Fruit fly (Drosophila melanogaster) whole organism, prepupa: ENCODE results near the gene t-Grip91.

Source experiments
- Blimp-1 ChIP-seq: fragments of 200-800 bp; sonication (Bioruptor generic); optimal IDR thresholded peaks from 3 replicates; lab custom pipeline; 2017; ENCODE audit warnings: missing biosample characterization, missing genetic modification characterization, mild to moderate bottlenecking, moderate library complexity, missing genetic modification reagents
- CG10631 ChIP-seq: fragments of 200-800 bp; sonication (Bioruptor generic); optimal IDR thresholded peaks from 2 replicates; lab custom pipeline; 2016; ENCODE audit warnings: missing biosample characterization, missing genetic modification characterization
- CG11294 ChIP-seq: fragments of 200-800 bp; sonication (Bioruptor generic); IDR thresholded peaks from 2 replicates; pipeline ENCODE4 v1.3.6; 2022; ENCODE audit warnings: missing biosample characterization, missing genetic modification characterization
- CG11902 ChIP-seq: fragments of 200-800 bp; sonication (Bioruptor generic); optimal IDR thresholded peaks from 3 replicates; lab custom pipeline; 2016; ENCODE audit warnings: missing biosample characterization, missing genetic modification characterization
- CG15336 ChIP-seq: fragments of 200-800 bp; sonication (Bioruptor generic); IDR thresholded peaks from 2 replicates; pipeline ENCODE4 v1.3.6; 2022; ENCODE audit warnings: missing biosample characterization, missing genetic modification characterization
- CG16779 ChIP-seq: fragments of 200-800 bp; sonication (Bioruptor generic); optimal IDR thresholded peaks from 3 replicates; lab custom pipeline; 2017; ENCODE audit warnings: missing biosample characterization, mild to moderate bottlenecking, missing genetic modification characterization
- CG3032 ChIP-seq: fragments of 200-800 bp; optimal IDR thresholded peaks from 2 replicates; lab custom pipeline; 2019; ENCODE audit warnings: missing biosample characterization, mild to moderate bottlenecking, missing genetic modification characterization, moderate library complexity
- CG31627 ChIP-seq: fragments of 200-800 bp; sonication (Bioruptor generic); optimal IDR thresholded peaks from 3 replicates; lab custom pipeline; 2016; ENCODE audit warnings: missing biosample characterization, missing genetic modification characterization
- CG32006 ChIP-seq: fragments of 200-800 bp; sonication (Bioruptor generic); optimal IDR thresholded peaks from 3 replicates; lab custom pipeline; 2017; ENCODE audit warnings: missing biosample characterization, mild to moderate bottlenecking, missing genetic modification characterization
- CG34406 ChIP-seq: fragments of 200-800 bp; sonication (Bioruptor generic); optimal IDR thresholded peaks from 3 replicates; lab custom pipeline; 2016; ENCODE audit warnings: missing biosample characterization, missing genetic modification characterization
- CG3919 ChIP-seq: fragments of 200-800 bp; sonication (Bioruptor generic); optimal IDR thresholded peaks from 3 replicates; lab custom pipeline; 2016; ENCODE audit warnings: missing biosample characterization, missing genetic modification characterization
- CG4318 ChIP-seq: fragments of 200-800 bp; sonication (Bioruptor generic); optimal IDR thresholded peaks from 3 replicates; lab custom pipeline; 2017; ENCODE audit warnings: missing biosample characterization, mild to moderate bottlenecking, missing genetic modification characterization
- CG6163 ChIP-seq: fragments of 200-800 bp; sonication (Bioruptor generic); IDR thresholded peaks from 3 replicates; pipeline ENCODE4 v1.3.6; 2022; ENCODE audit warnings: missing biosample characterization, missing genetic modification characterization
- CG6276 ChIP-seq: fragments of 200-800 bp; sonication (Bioruptor generic); optimal IDR thresholded peaks from 2 replicates; lab custom pipeline; 2017; ENCODE audit warnings: missing biosample characterization, mild to moderate bottlenecking, missing genetic modification characterization
- CG6808 ChIP-seq: fragments of 200-800 bp; sonication (Bioruptor generic); optimal IDR thresholded peaks from 3 replicates; lab custom pipeline; 2017; ENCODE audit warnings: missing biosample characterization, missing genetic modification characterization, mild to moderate bottlenecking, moderate library complexity, missing genetic modification reagents
- CG7368 ChIP-seq: fragments of 200-800 bp; sonication (Bioruptor generic); optimal IDR thresholded peaks from 3 replicates; lab custom pipeline; 2016; ENCODE audit warnings: missing biosample characterization, missing genetic modification characterization
- CG8319 ChIP-seq: fragments of 200-800 bp; sonication (Bioruptor generic); optimal IDR thresholded peaks from 3 replicates; lab custom pipeline; 2016; ENCODE audit warnings: missing biosample characterization, missing genetic modification characterization
- CG8632 ChIP-seq: fragments of 200-800 bp; sonication (Bioruptor generic); optimal IDR thresholded peaks from 3 replicates; lab custom pipeline; 2016; ENCODE audit warnings: missing biosample characterization, missing genetic modification characterization
- CG9139 ChIP-seq: fragments of 200-800 bp; sonication (Bioruptor generic); optimal IDR thresholded peaks from 3 replicates; lab custom pipeline; 2017; ENCODE audit warnings: missing biosample characterization, mild to moderate bottlenecking, missing genetic modification characterization
- Ets21C ChIP-seq: fragments of 200-800 bp; sonication (Bioruptor generic); optimal IDR thresholded peaks from 3 replicates; lab custom pipeline; 2016; ENCODE audit warnings: missing biosample characterization, missing genetic modification characterization
- Ets96B ChIP-seq: fragments of 200-800 bp; optimal IDR thresholded peaks from 2 replicates; lab custom pipeline; 2019; ENCODE audit warnings: missing biosample characterization, mild to moderate bottlenecking, missing genetic modification characterization, moderate library complexity
- Gug ChIP-seq: fragments of 200-800 bp; sonication (Bioruptor generic); IDR thresholded peaks from 2 replicates; pipeline ENCODE4 v1.3.6; 2022; ENCODE audit warnings: missing biosample characterization, missing genetic modification characterization
- Hr39 ChIP-seq: fragments of 200-800 bp; sonication (Bioruptor generic); optimal IDR thresholded peaks from 2 replicates; lab custom pipeline; 2016; ENCODE audit warnings: missing biosample characterization, missing genetic modification characterization
- Lpt ChIP-seq: fragments of 200-800 bp; sonication (Bioruptor generic); optimal IDR thresholded peaks from 3 replicates; lab custom pipeline; 2016; ENCODE audit warnings: missing biosample characterization, missing genetic modification characterization
- Met ChIP-seq: fragments of 200-800 bp; sonication (Bioruptor generic); optimal IDR thresholded peaks from 3 replicates; lab custom pipeline; 2016; ENCODE audit warnings: missing biosample characterization, missing genetic modification characterization
- OdsH ChIP-seq: fragments of 200-800 bp; sonication (Bioruptor generic); optimal IDR thresholded peaks from 3 replicates; lab custom pipeline; 2016; ENCODE audit warnings: missing biosample characterization, missing genetic modification characterization
- Smox ChIP-seq: fragments of 200-800 bp; sonication (Bioruptor generic); optimal IDR thresholded peaks from 3 replicates; lab custom pipeline; 2016; ENCODE audit warnings: missing biosample characterization, missing genetic modification characterization
- Sox102F ChIP-seq: fragments of 200-800 bp; sonication (Bioruptor generic); optimal IDR thresholded peaks from 2 replicates; lab custom pipeline; 2016; ENCODE audit warnings: missing biosample characterization, mild to moderate bottlenecking, missing genetic modification characterization
- Sox14 ChIP-seq: fragments of 200-800 bp; sonication (Bioruptor generic); optimal IDR thresholded peaks from 3 replicates; lab custom pipeline; 2016; ENCODE audit warnings: missing biosample characterization, missing genetic modification characterization
- Sox15 ChIP-seq: fragments of 200-800 bp; sonication (Bioruptor generic); optimal IDR thresholded peaks from 3 replicates; lab custom pipeline; 2016; ENCODE audit warnings: missing biosample characterization, missing genetic modification characterization
- acj6 ChIP-seq: fragments of 200-800 bp; sonication (Bioruptor generic); optimal IDR thresholded peaks from 3 replicates; lab custom pipeline; 2016; ENCODE audit warnings: missing biosample characterization, missing genetic modification characterization
- dsx ChIP-seq: fragments of 200-800 bp; optimal IDR thresholded peaks from 3 replicates; lab custom pipeline; 2019; ENCODE audit warnings: missing biosample characterization, mild to moderate bottlenecking, missing genetic modification characterization, moderate library complexity; ENCODE audit not compliant: poor library complexity, severe bottlenecking
- eg ChIP-seq: fragments of 200-800 bp; sonication (Bioruptor generic); IDR thresholded peaks from 3 replicates; pipeline ENCODE4 v1.3.6; 2022; ENCODE audit warnings: missing biosample characterization, missing genetic modification characterization
- esn ChIP-seq: fragments of 200-800 bp; sonication (Bioruptor generic); optimal IDR thresholded peaks from 2 replicates; lab custom pipeline; 2016; ENCODE audit warnings: missing biosample characterization, mild to moderate bottlenecking, missing genetic modification characterization, moderate library complexity
- fd59A ChIP-seq: fragments of 200-800 bp; sonication (Bioruptor generic); optimal IDR thresholded peaks from 2 replicates; lab custom pipeline; 2017; ENCODE audit warnings: missing biosample characterization, mild to moderate bottlenecking, missing genetic modification characterization, missing genetic modification reagents
- fd85E ChIP-seq: fragments of 200-800 bp; sonication (Bioruptor generic); optimal IDR thresholded peaks from 3 replicates; lab custom pipeline; 2016; ENCODE audit warnings: missing biosample characterization, missing genetic modification characterization
- lz ChIP-seq: fragments of 200-800 bp; sonication (Bioruptor generic); optimal IDR thresholded peaks from 3 replicates; lab custom pipeline; 2016; ENCODE audit warnings: missing biosample characterization, missing genetic modification characterization
- net ChIP-seq: fragments of 200-800 bp; sonication (Bioruptor generic); optimal IDR thresholded peaks from 3 replicates; lab custom pipeline; 2016; ENCODE audit warnings: missing biosample characterization, missing genetic modification characterization
- pdm3 ChIP-seq: fragments of 200-800 bp; sonication (Bioruptor generic); optimal IDR thresholded peaks from 3 replicates; lab custom pipeline; 2016; ENCODE audit warnings: missing biosample characterization, missing genetic modification characterization
- spab ChIP-seq: fragments of 200-800 bp; sonication (Bioruptor generic); optimal IDR thresholded peaks from 2 replicates; lab custom pipeline; 2017; ENCODE audit warnings: missing biosample characterization, mild to moderate bottlenecking, missing genetic modification characterization, missing genetic modification reagents
- ss ChIP-seq, 2 experiments: fragments of 200-800 bp; sonication (Bioruptor generic); optimal IDR thresholded peaks; 2 replicates in 1 of 2; 3 replicates in 1 of 2; lab custom pipeline; 2017 to 2018; ENCODE audit warnings: mild to moderate bottlenecking in 2 of 2, missing biosample characterization in 2 of 2, missing genetic modification characterization in 2 of 2, moderate library complexity in 1 of 2
- topi ChIP-seq: fragments of 200-800 bp; sonication (Bioruptor generic); optimal IDR thresholded peaks from 3 replicates; lab custom pipeline; 2016; ENCODE audit warnings: missing biosample characterization, missing genetic modification characterization

Gene t-Grip91

dm6 chr2L:15745036-15745854 is 38.6 kb upstream of the t-Grip91 start (continued):
- TF ChIP-seq dsx (GFP tag; lab: Kevin White, UChicago) = peak; percentile 2
- no peak for TF ChIP-seq CG9139 (GFP tag; lab: Kevin White, UChicago)
- no peak for TF ChIP-seq CG11294
- no peak for TF ChIP-seq CG7368 (GFP tag; lab: Kevin White, UChicago)
- no peak for TF ChIP-seq Lpt
- TF ChIP-seq Sox102F = peak; percentile 14
- TF ChIP-seq CG31627 (GFP tag; lab: Kevin White, UChicago) = no peak
- no peak for TF ChIP-seq CG8632 (GFP tag; lab: Kevin White, UChicago)
- no peak for TF ChIP-seq CG3919 (GFP tag; lab: Kevin White, UChicago)
- no peak for TF ChIP-seq Sox15 (GFP tag; lab: Kevin White, UChicago)
- no peak for TF ChIP-seq CG11902
- TF ChIP-seq CG32006 (GFP tag; lab: Kevin White, UChicago) = no peak
- TF ChIP-seq OdsH (GFP tag; lab: Kevin White, UChicago) = no peak

- TF ChIP-seq Gug = no peak
- TF ChIP-seq Sox14 (GFP tag; lab: Kevin White, UChicago) = no peak
- no peak for TF ChIP-seq Ets96B (tag; lab: Kevin White, UChicago)
- no peak for TF ChIP-seq CG3032 (tag; lab: Kevin White, UChicago)
- TF ChIP-seq CG9139 (GFP tag; lab: Kevin White, UChicago) = no peak
- no peak for TF ChIP-seq Lpt
- no peak for TF ChIP-seq CG6276 (GFP tag; lab: Kevin White, UChicago)
- TF ChIP-seq esn (GFP tag; lab: Kevin White, UChicago) = no peak
- TF ChIP-seq CG10631 = no peak
- TF ChIP-seq CG11902 = no peak
- no peak for TF ChIP-seq acj6
- no peak for TF ChIP-seq Ets21C (GFP tag; lab: Kevin White, UChicago)
- TF ChIP-seq topi (GFP tag; lab: Kevin White, UChicago) = no peak
- TF ChIP-seq fd85E (GFP tag; lab: Kevin White, UChicago) = no peak
- no peak for TF ChIP-seq CG32006 (GFP tag; lab: Kevin White, UChicago)
- no peak for TF ChIP-seq CG34406 (GFP tag; lab: Kevin White, UChicago)
- no peak for TF ChIP-seq CG6808 (GFP tag; lab: Kevin White, UChicago)
- no peak for TF ChIP-seq eg (GFP tag; lab: Robert Waterston, UW)
- TF ChIP-seq CG7368 (GFP tag; lab: Kevin White, UChicago) = no peak
- TF ChIP-seq, all 60 proteins: peak for 0
Observed at dm6 chr2L:15745989-15746388, 37.9 kb upstream of the t-Grip91 start.

dm6 chr2L:15746600-15747393 is 37.1 kb upstream of the t-Grip91 start:
- TF ChIP-seq Sox14 (GFP tag; lab: Kevin White, UChicago) = peak; percentile 56
- no peak for TF ChIP-seq CG16779 (tag; lab: Kevin White, UChicago)
- peak; percentile 43 for TF ChIP-seq Sox102F
- TF ChIP-seq lz (GFP tag; lab: Kevin White, UChicago) = peak; percentile 63
- TF ChIP-seq spab = peak; percentile 70
- peak in 1 of 2 experiments; percentile 87 for TF ChIP-seq ss (GFP tag; optimal IDR thresholded peaks at IDR 0.05; lab: Kevin White, UChicago)
- TF ChIP-seq Sox15 (GFP tag; lab: Kevin White, UChicago) = peak; percentile 81
- peak; percentile 53 for TF ChIP-seq Hr39
- TF ChIP-seq CG4318 (GFP tag; lab: Kevin White, UChicago) = peak; percentile 86
- TF ChIP-seq Met (GFP tag; lab: Kevin White, UChicago) = peak; percentile 70
- peak; percentile 86 for TF ChIP-seq OdsH (GFP tag; lab: Kevin White, UChicago)
- TF ChIP-seq pdm3 (GFP tag; lab: Kevin White, UChicago) = peak; percentile 66
- TF ChIP-seq CG9139 (GFP tag; lab: Kevin White, UChicago) = no peak
- TF ChIP-seq Lpt = peak; percentile 49
- TF ChIP-seq CG6163 (GFP tag; lab: Robert Waterston, UW) = peak; percentile 75; the same call in 2 of the 3 replicates
- peak; percentile 79 for TF ChIP-seq CG8319
- TF ChIP-seq CG11902 = peak; percentile 74
- TF ChIP-seq Blimp-1 (GFP tag; lab: Kevin White, UChicago) = peak; percentile 73
- TF ChIP-seq acj6 = peak; percentile 83
- peak; percentile 39 for TF ChIP-seq Ets21C (GFP tag; lab: Kevin White, UChicago)
- TF ChIP-seq Smox (GFP tag; lab: Kevin White, UChicago) = peak; percentile 66
- TF ChIP-seq CG31627 (GFP tag; lab: Kevin White, UChicago) = peak; percentile 58
- TF ChIP-seq CG15336 (GFP tag; lab: Robert Waterston, UW) = peak; percentile 86
- no peak for TF ChIP-seq fd85E (GFP tag; lab: Kevin White, UChicago)
- TF ChIP-seq topi (GFP tag; lab: Kevin White, UChicago) = peak; percentile 66
- peak; percentile 86 for TF ChIP-seq Ets96B (tag; lab: Kevin White, UChicago)
- TF ChIP-seq CG6276 (GFP tag; lab: Kevin White, UChicago) = no peak
- peak; percentile 55 for TF ChIP-seq fd59A (GFP tag; lab: Kevin White, UChicago)
- peak; percentile 66 for TF ChIP-seq net (GFP tag; lab: Kevin White, UChicago)
